Fruit fly (Drosophila melanogaster): ENCODE data around the gene Pkc98E.

The Pkc98E gene

dm6 chr3R:29004884-29005621, 33.9 kb upstream of the Pkc98E start (continued):
- no peak for TF ChIP-seq YL-1 (GFP tag; optimal IDR thresholded peaks at IDR 0.05)
- no peak for TF ChIP-seq pnt (GFP tag; optimal IDR thresholded peaks at IDR 0.05)
- no peak for TF ChIP-seq CG11723 (GFP tag; optimal IDR thresholded peaks at IDR 0.05)
- TF ChIP-seq CG17912 (GFP tag; optimal IDR thresholded peaks at IDR 0.05), result no peak
- no peak for TF ChIP-seq CG13894 (tag; optimal IDR thresholded peaks at IDR 0.05)
- TF ChIP-seq CG10267 (tag; optimal IDR thresholded peaks at IDR 0.05), result peak; percentile 12
- no peak for TF ChIP-seq tgo (GFP tag; IDR thresholded peaks at IDR 0.05)
- 0 out of 2 replicates have a peak, but pooled peaks have one; percentile 29 for TF ChIP-seq Nf-YA (GFP tag; IDR thresholded peaks at IDR 0.05)
- peak; percentile 38 for TF ChIP-seq CG4424 (GFP tag; optimal IDR thresholded peaks at IDR 0.05)
- TF ChIP-seq CG10543 (GFP tag; optimal IDR thresholded peaks at IDR 0.05), result peak; percentile 28
- TF ChIP-seq tio (GFP tag; optimal IDR thresholded peaks at IDR 0.05), result no peak
- no peak for TF ChIP-seq CG4617 (GFP tag; optimal IDR thresholded peaks at IDR 0.05; ENCODE audit: borderline replicate concordance)
- no peak for TF ChIP-seq sima (GFP tag; optimal IDR thresholded peaks at IDR 0.05)
- TF ChIP-seq CG18262 (tag; optimal IDR thresholded peaks at IDR 0.05), result peak; percentile 35
- no peak for TF ChIP-seq pb (GFP tag; optimal IDR thresholded peaks at IDR 0.05)
- TF ChIP-seq pum (GFP tag; optimal IDR thresholded peaks at IDR 0.05), result no peak
- TF ChIP-seq Stat92E (GFP tag; optimal IDR thresholded peaks at IDR 0.05), result no peak
- no peak for TF ChIP-seq zen2 (GFP tag; IDR thresholded peaks at IDR 0.05; ENCODE audit: partially characterized antibody)
- no peak for TF ChIP-seq gcm (GFP tag; optimal IDR thresholded peaks at IDR 0.05)
- no peak for TF ChIP-seq CG4707 (GFP tag; optimal IDR thresholded peaks at IDR 0.05)
- TF ChIP-seq Jarid2 (GFP tag; optimal IDR thresholded peaks at IDR 0.05), result no peak
- no peak for TF ChIP-seq Dek (tag; optimal IDR thresholded peaks at IDR 0.05)
- TF ChIP-seq CG17361 (GFP tag; IDR thresholded peaks at IDR 0.05), result peak; percentile 57; the same call in 2 of the 3 replicates
- TF ChIP-seq Doc2 (GFP tag; IDR thresholded peaks at IDR 0.05), result no peak
- no peak for TF ChIP-seq HLH4C (GFP tag; IDR thresholded peaks at IDR 0.05; ENCODE audit: partially characterized antibody)
- TF ChIP-seq CG30431 (GFP tag; optimal IDR thresholded peaks at IDR 0.05), result no peak
- TF ChIP-seq HHEX (GFP tag; optimal IDR thresholded peaks at IDR 0.05), result peak; percentile 22
- peak; percentile 38 for TF ChIP-seq CoRest (tag; optimal IDR thresholded peaks at IDR 0.05)
- TF ChIP-seq CG17612 (GFP tag; IDR thresholded peaks at IDR 0.05), result no peak
- TF ChIP-seq CG42726 (GFP tag; IDR thresholded peaks at IDR 0.05; ENCODE audit: partially characterized antibody), result no peak
- no peak for TF ChIP-seq Mes4 (GFP tag; optimal IDR thresholded peaks at IDR 0.05)
- no peak for TF ChIP-seq CG2875 (GFP tag; optimal IDR thresholded peaks at IDR 0.05)
- no peak for TF ChIP-seq so (GFP tag; IDR thresholded peaks at IDR 0.05)
- no peak for TF ChIP-seq CG10147 (GFP tag; optimal IDR thresholded peaks at IDR 0.05)
- TF ChIP-seq CTCF (GFP tag; optimal IDR thresholded peaks at IDR 0.05), result no peak
- peak; percentile 47 for TF ChIP-seq grau (tag; optimal IDR thresholded peaks at IDR 0.05)
- TF ChIP-seq gsb (GFP tag; IDR thresholded peaks at IDR 0.05), result no peak
- TF ChIP-seq fd102C (GFP tag; optimal IDR thresholded peaks at IDR 0.05), result no peak
- no peak for TF ChIP-seq CG3065 (GFP tag; optimal IDR thresholded peaks at IDR 0.05)
- no peak for TF ChIP-seq HLH3B (GFP tag; IDR thresholded peaks at IDR 0.05)
- TF ChIP-seq CG8944 (GFP tag; optimal IDR thresholded peaks at IDR 0.05), result no peak
- peak; percentile 58 for TF ChIP-seq crol (GFP tag; IDR thresholded peaks at IDR 0.05)
- no peak for TF ChIP-seq emc (GFP tag; optimal IDR thresholded peaks at IDR 0.05)
- TF ChIP-seq Asciz (GFP tag; optimal IDR thresholded peaks at IDR 0.05), result no peak
- no peak for TF ChIP-seq CG9817 (tag; optimal IDR thresholded peaks at IDR 0.05)
- TF ChIP-seq CG30403 (GFP tag; optimal IDR thresholded peaks at IDR 0.05), result peak; percentile 39
- no peak for TF ChIP-seq eve (GFP tag; optimal IDR thresholded peaks at IDR 0.05)
- TF ChIP-seq Ravus (GFP tag; IDR thresholded peaks at IDR 0.05), result no peak
- TF ChIP-seq stc (GFP tag; IDR thresholded peaks at IDR 0.05), result no peak
- no peak for TF ChIP-seq CG32532 (GFP tag; IDR thresholded peaks at IDR 0.05)
